Worm (Caenorhabditis elegans) whole organism, L4/young adult: Measurements from ENCODE around the gene ced-6.

ENCODE experiments used
- W03F9.2 ChIP-seq: fragments of 150-350 bp; optimal IDR thresholded peaks from 2 replicates; lab custom pipeline; 2014; ENCODE audit warnings: missing biosample characterization, missing genetic modification characterization
- him-1 ChIP-seq: sonication (generic microtip); optimal IDR thresholded peaks from 2 replicates; lab custom pipeline; 2016; ENCODE audit warnings: missing genotype, missing genetic modification reagents, missing genetic modification characterization, missing compliant biosample characterization

- TF ChIP-seq W03F9.2 (no peak), him-1 (tag; lab: Kevin White, UChicago) (no peak)
These were observed 38.2 kb upstream of the ced-6 start, which contains the start of gene rpc-2 for ce11 chrIII:5557246-5557819.
